Worm (Caenorhabditis elegans): ENCODE measurements around the gene cpg-8.

The cpg-8 gene

ce11 chrV:4686680-4687470, 5.4 kb downstream of the cpg-8 start, which contains the start of gene taf-10:
Gene taf-10 (plus strand): TSS chrV:4687103.
- TF ChIP-seq nhr-129 (tag; optimal IDR thresholded peaks at IDR 0.05) (peak; percentile 63), nhr-21 (tag; optimal IDR thresholded peaks at IDR 0.05) (peak; percentile 7), nhr-10 (tag; optimal IDR thresholded peaks at IDR 0.05) (no peak), sma-3 (GFP tag; optimal IDR thresholded peaks at IDR 0.05) (peak; percentile 46), snpc-4 (tag; optimal IDR thresholded peaks at IDR 0.05) (no peak), R02D3.7 (tag; optimal IDR thresholded peaks at IDR 0.05) (no peak), aly-2 (tag; optimal IDR thresholded peaks at IDR 0.05) (no peak), ama-1 (optimal IDR thresholded peaks at IDR 0.05) (no peak), mdl-1 (tag; optimal IDR thresholded peaks at IDR 0.05) (peak; percentile 79), gmeb-1 (tag; optimal IDR thresholded peaks at IDR 0.05) (peak; percentile 66), sem-4 (tag; optimal IDR thresholded peaks at IDR 0.05) (no peak), alr-1 (tag; optimal IDR thresholded peaks at IDR 0.05) (no peak), peb-1 (tag; optimal IDR thresholded peaks at IDR 0.05) (no peak), Y55F3AM.14 (GFP tag; optimal IDR thresholded peaks at IDR 0.05) (peak; percentile 0), lsy-2 (tag; optimal IDR thresholded peaks at IDR 0.05) (peak; percentile 5 to 48), unc-55 (GFP tag; optimal IDR thresholded peaks at IDR 0.05) (peak; percentile 59), crh-2 (tag; optimal IDR thresholded peaks at IDR 0.05) (no peak), egl-27 (tag; optimal IDR thresholded peaks at IDR 0.05) (no peak), unc-39 (tag; optimal IDR thresholded peaks at IDR 0.05) (no peak), nhr-25 (tag; optimal IDR thresholded peaks at IDR 0.05) (peak; percentile 32), ceh-16 (tag; optimal IDR thresholded peaks at IDR 0.05) (no peak), C34F6.9 (tag; optimal IDR thresholded peaks at IDR 0.05) (peak; percentile 45), elt-3 (tag; optimal IDR thresholded peaks at IDR 0.05) (no peak), lin-11 (tag; optimal IDR thresholded peaks at IDR 0.05) (peak; percentile 38), ztf-4 (tag; optimal IDR thresholded peaks at IDR 0.05) (no peak), blmp-1 (tag; optimal IDR thresholded peaks at IDR 0.05; ENCODE audit: insufficient read depth) (no peak), nhr-237 (tag; optimal IDR thresholded peaks at IDR 0.05) (no peak), sma-9 (GFP tag; optimal IDR thresholded peaks at IDR 0.05) (peak; percentile 38), sma-9 (tag; optimal IDR thresholded peaks at IDR 0.05) (no peak), F13H6.1 (tag; optimal IDR thresholded peaks at IDR 0.05) (peak; percentile 5), mab-5 (tag; optimal IDR thresholded peaks at IDR 0.05) (peak; percentile 13), elt-1 (tag; optimal IDR thresholded peaks at IDR 0.05) (no peak), lin-13 (GFP tag; optimal IDR thresholded peaks at IDR 0.05) (peak; percentile 42)

DNA sequence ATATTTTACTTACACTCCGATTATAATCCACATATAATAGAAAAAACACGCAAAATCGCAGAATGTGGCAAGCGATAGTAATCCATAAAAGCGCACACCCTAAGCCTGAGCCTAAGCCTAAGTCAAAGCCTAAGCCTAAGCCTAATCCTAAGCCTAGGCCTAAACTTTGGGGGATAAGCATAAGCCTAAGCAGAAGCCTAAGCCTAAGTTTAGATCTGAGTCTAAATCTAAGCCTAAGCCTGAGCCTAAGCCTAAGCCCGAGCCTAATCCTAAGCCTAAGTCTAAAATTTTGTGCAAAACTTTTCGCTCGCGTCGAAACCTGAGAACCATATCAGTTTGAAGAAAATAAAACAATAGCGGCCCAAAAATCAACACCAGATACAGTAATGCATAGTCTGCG, 8.1 kb downstream of the cpg-8 start:
- no peak for TF ChIP-seq ztf-11 (tag; optimal IDR thresholded peaks at IDR 0.05)

- no peak for TF ChIP-seq nhr-21 (tag; optimal IDR thresholded peaks at IDR 0.05)
- TF ChIP-seq zag-1 (tag; optimal IDR thresholded peaks at IDR 0.05): no peak
- no peak for TF ChIP-seq C34F6.9 (tag; optimal IDR thresholded peaks at IDR 0.05)
- TF ChIP-seq fos-1 (tag; optimal IDR thresholded peaks at IDR 0.05): no peak
- TF ChIP-seq elt-3 (tag; optimal IDR thresholded peaks at IDR 0.05): no peak
- TF ChIP-seq nhr-25 (tag; optimal IDR thresholded peaks at IDR 0.05): no peak
- TF ChIP-seq crh-2 (tag; optimal IDR thresholded peaks at IDR 0.05): no peak
- TF ChIP-seq lin-13 (GFP tag; optimal IDR thresholded peaks at IDR 0.05): no peak
- TF ChIP-seq egl-27 (tag; optimal IDR thresholded peaks at IDR 0.05): no peak
- no peak for TF ChIP-seq lsy-2 (tag; optimal IDR thresholded peaks at IDR 0.05)
- no peak for TF ChIP-seq sem-4 (tag; optimal IDR thresholded peaks at IDR 0.05)
- TF ChIP-seq R02D3.7 (tag; optimal IDR thresholded peaks at IDR 0.05): no peak
- no peak for TF ChIP-seq gmeb-1 (tag; optimal IDR thresholded peaks at IDR 0.05)
- no peak for TF ChIP-seq aly-2 (tag; optimal IDR thresholded peaks at IDR 0.05)
- TF ChIP-seq nhr-129 (tag; optimal IDR thresholded peaks at IDR 0.05): no peak
- no peak for TF ChIP-seq nhr-12 (tag; optimal IDR thresholded peaks at IDR 0.05)
Observed at ce11 chrV:4681670-4682069, 10.6 kb downstream of the cpg-8 start, which contains the start of gene K03B4.4. Gene K03B4.4 (plus strand): TSS chrV:4681970.

DNA sequence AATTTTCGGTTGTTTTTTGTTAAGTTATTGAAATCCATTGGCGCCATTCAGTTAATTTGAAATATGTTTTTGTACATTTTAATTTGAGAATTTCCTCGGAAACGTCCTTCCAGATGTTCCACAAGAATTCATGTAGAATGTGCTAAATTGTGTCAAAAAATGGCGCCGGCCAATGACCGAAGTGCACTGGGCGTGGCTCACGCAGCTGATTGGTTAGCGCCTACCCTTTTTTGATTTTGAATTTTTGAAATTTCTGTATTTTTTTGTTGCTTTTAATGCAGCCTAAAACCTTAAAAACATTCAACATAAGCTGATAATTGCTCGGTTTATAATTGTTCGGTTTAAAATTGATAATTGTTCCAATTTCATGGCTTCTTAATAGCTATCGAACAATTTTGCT, 15.4 kb downstream of the cpg-8 start:
- TF ChIP-seq ztf-4 (tag; optimal IDR thresholded peaks at IDR 0.05) (no peak), R02D3.7 (tag; optimal IDR thresholded peaks at IDR 0.05) (no peak), dmd-4 (tag; optimal IDR thresholded peaks at IDR 0.05) (no peak), lin-11 (tag; optimal IDR thresholded peaks at IDR 0.05) (no peak), ztf-11 (tag; optimal IDR thresholded peaks at IDR 0.05) (no peak), snpc-4 (tag; optimal IDR thresholded peaks at IDR 0.05) (no peak), elt-1 (tag; optimal IDR thresholded peaks at IDR 0.05) (no peak), gmeb-1 (tag; optimal IDR thresholded peaks at IDR 0.05) (no peak), sma-9 (GFP tag; optimal IDR thresholded peaks at IDR 0.05) (no peak), sma-9 (tag; optimal IDR thresholded peaks at IDR 0.05) (no peak), elt-3 (tag; optimal IDR thresholded peaks at IDR 0.05) (no peak), crh-2 (tag; optimal IDR thresholded peaks at IDR 0.05) (no peak), unc-39 (tag; optimal IDR thresholded peaks at IDR 0.05) (no peak), nhr-10 (tag; optimal IDR thresholded peaks at IDR 0.05) (no peak), unc-62 (GFP tag; optimal IDR thresholded peaks at IDR 0.05) (no peak), C34F6.9 (tag; optimal IDR thresholded peaks at IDR 0.05) (no peak)
